Fruit fly (Drosophila melanogaster) whole organism, embryonic: ENCODE measurements around the gene moody.

Experiments
- CG13775 ChIP-seq: fragments of 200-800 bp; sonication (Bioruptor generic); optimal IDR thresholded peaks from 3 replicates; lab custom pipeline; 2017; ENCODE audit warnings: missing biosample characterization, mild to moderate bottlenecking, missing genetic modification characterization
- CG31365 ChIP-seq: fragments of 200-800 bp; sonication (Bioruptor generic); optimal IDR thresholded peaks from 2 replicates; lab custom pipeline; 2018; ENCODE audit warnings: missing biosample characterization, mild to moderate bottlenecking, missing genetic modification characterization
- gcm ChIP-seq: fragments of 200-800 bp; sonication (Bioruptor generic); optimal IDR thresholded peaks from 2 replicates; lab custom pipeline; 2019; ENCODE audit warnings: missing biosample characterization, mild to moderate bottlenecking, missing genetic modification characterization, moderate library complexity
- pzg ChIP-seq: fragments of 200-800 bp; sonication (Bioruptor generic); optimal IDR thresholded peaks from 3 replicates; lab custom pipeline; 2018; ENCODE audit warnings: missing biosample characterization, mild to moderate bottlenecking, missing genetic modification characterization, moderate library complexity

- no peak for TF ChIP-seq CG31365
- TF ChIP-seq pzg (GFP tag; lab: Kevin White, UChicago), result no peak
- TF ChIP-seq CG13775 (GFP tag; lab: Kevin White, UChicago), result no peak
- no peak for TF ChIP-seq gcm
These were observed 25.1 kb downstream of the moody start for dm6 chrX:2024819-2025218.
